Worm (Caenorhabditis elegans): Measurements from ENCODE around the gene cyp-25A1.

Gene cyp-25A1

ce11 chrIII:3871763-3872486, 39.5 kb downstream of the cyp-25A1 start:
- TF ChIP-seq dao-5 (tag; optimal IDR thresholded peaks at IDR 0.05) = no peak
- TF ChIP-seq W03F9.2 (tag; optimal IDR thresholded peaks at IDR 0.05) = no peak
- TF ChIP-seq him-1 (tag; optimal IDR thresholded peaks at IDR 0.05) = no peak

DNA sequence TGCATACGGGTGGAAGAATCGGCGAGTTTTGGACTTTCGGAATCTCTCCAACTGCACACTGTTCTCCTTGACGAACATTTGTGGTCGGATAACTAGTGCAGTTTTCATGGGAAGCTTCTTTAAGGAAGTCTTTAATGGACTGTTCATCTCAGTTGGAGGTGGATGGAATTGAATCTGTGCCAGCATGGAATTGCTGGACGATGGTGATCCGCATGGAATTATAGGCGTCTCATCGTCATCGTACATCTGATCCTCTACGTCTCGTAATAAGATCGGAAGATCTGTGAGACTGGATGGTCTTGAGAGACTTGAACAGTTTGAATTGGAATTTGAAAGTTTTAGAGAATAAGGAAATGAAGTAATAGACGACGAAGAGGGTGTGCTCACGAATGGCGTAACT, 40.6 kb downstream of the cyp-25A1 start:
- TF ChIP-seq W03F9.2 (tag; optimal IDR thresholded peaks at IDR 0.05) (no peak), him-1 (tag; optimal IDR thresholded peaks at IDR 0.05) (no peak), dao-5 (tag; optimal IDR thresholded peaks at IDR 0.05) (no peak)

DNA sequence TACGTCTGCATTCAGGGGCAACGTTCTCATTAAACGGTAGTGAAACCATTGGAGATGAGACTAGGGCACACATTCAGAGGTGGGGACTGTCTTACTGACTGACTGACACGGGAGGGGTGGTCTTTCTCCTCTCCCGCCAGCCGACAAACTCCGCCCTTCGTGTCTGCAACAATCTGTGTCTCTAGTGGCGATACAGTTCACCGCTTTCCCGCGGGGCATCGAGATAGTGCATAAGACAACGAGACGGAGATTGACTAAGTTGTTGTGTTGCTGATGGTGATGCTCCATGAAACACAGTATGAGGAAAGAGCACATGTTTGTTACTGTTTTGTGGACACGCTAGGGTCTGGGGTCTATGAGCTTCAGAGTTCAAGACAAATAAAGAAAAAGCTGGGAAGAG, 41.0 kb downstream of the cyp-25A1 start:
- no peak for TF ChIP-seq dao-5 (tag; optimal IDR thresholded peaks at IDR 0.05)
- TF ChIP-seq W03F9.2 (tag; optimal IDR thresholded peaks at IDR 0.05) = no peak
- no peak for TF ChIP-seq him-1 (tag; optimal IDR thresholded peaks at IDR 0.05)

DNA sequence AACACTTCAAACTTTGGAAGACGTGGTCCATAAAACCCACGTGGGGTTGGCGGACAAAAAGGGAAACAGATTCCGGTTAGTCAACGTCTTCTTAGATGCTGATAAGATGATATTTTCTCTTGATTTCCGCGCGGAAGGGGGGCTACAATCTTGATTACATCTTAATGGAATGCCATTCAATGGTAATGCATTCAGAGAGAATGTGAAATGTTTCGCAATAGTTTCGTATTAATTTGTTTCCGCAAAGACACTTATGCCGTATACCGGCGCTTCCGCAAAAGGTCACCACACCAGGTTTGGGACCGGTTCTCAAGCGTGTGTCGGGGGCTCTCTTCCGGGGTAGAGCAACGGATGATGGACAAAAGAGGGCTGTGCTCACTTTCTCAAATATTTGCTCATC, 42.1 kb downstream of the cyp-25A1 start:
- TF ChIP-seq him-1 (tag; optimal IDR thresholded peaks at IDR 0.05) (no peak), W03F9.2 (tag; optimal IDR thresholded peaks at IDR 0.05) (no peak), dao-5 (tag; optimal IDR thresholded peaks at IDR 0.05) (no peak)

ce11 chrIII:3874895-3875294, 42.5 kb downstream of the cyp-25A1 start:
- TF ChIP-seq W03F9.2 (tag; optimal IDR thresholded peaks at IDR 0.05) (no peak), him-1 (tag; optimal IDR thresholded peaks at IDR 0.05) (no peak), dao-5 (tag; optimal IDR thresholded peaks at IDR 0.05) (no peak)

- TF ChIP-seq dao-5 (tag; optimal IDR thresholded peaks at IDR 0.05) = no peak
- TF ChIP-seq W03F9.2 (tag; optimal IDR thresholded peaks at IDR 0.05) = no peak
- TF ChIP-seq him-1 (tag; optimal IDR thresholded peaks at IDR 0.05) = no peak
Measured at ce11 chrIII:3875608-3876007, 43.2 kb downstream of the cyp-25A1 start.

ce11 chrIII:3876197-3876897, 44.0 kb downstream of the cyp-25A1 start:
- TF ChIP-seq him-1 (tag; optimal IDR thresholded peaks at IDR 0.05) (no peak), dao-5 (tag; optimal IDR thresholded peaks at IDR 0.05) (no peak), W03F9.2 (tag; optimal IDR thresholded peaks at IDR 0.05) (no peak)

- no peak for TF ChIP-seq dao-5 (tag; optimal IDR thresholded peaks at IDR 0.05)
- no peak for TF ChIP-seq him-1 (tag; optimal IDR thresholded peaks at IDR 0.05)
- no peak for TF ChIP-seq W03F9.2 (tag; optimal IDR thresholded peaks at IDR 0.05)
Measured at ce11 chrIII:3878986-3879756, 46.8 kb downstream of the cyp-25A1 start.

- TF ChIP-seq dao-5 (tag; optimal IDR thresholded peaks at IDR 0.05) = no peak
- TF ChIP-seq W03F9.2 (tag; optimal IDR thresholded peaks at IDR 0.05) = no peak
- TF ChIP-seq him-1 (tag; optimal IDR thresholded peaks at IDR 0.05) = no peak
Measured at ce11 chrIII:3883146-3883545, 50.8 kb downstream of the cyp-25A1 start.
